Worm (Caenorhabditis elegans) whole organism, L4 larva: ENCODE data around the gene spig-5.

Experiments used
- R02D3.7 ChIP-seq: fragments of 150-350 bp; sonication (generic microtip); optimal IDR thresholded peaks from 3 replicates; lab custom pipeline; 2014; ENCODE audit warnings: missing biosample characterization, missing genetic modification characterization
- Y5F2A.4 ChIP-seq: fragments of 200-800 bp; sonication (Bioruptor generic); optimal IDR thresholded peaks from 2 replicates; lab custom pipeline; 2018; ENCODE audit warnings: mild to moderate bottlenecking, missing genetic modification characterization, missing compliant biosample characterization
- Y75B8A.6 ChIP-seq: fragments of 200-800 bp; sonication (Bioruptor generic); IDR thresholded peaks from 2 replicates; pipeline ENCODE4 v1.3.6; 2022; ENCODE audit warnings: missing genetic modification reagents, missing genetic modification characterization, missing compliant biosample characterization
- ZK546.5 ChIP-seq, 2 experiments: sonication (generic microtip); optimal IDR thresholded peaks; 2 replicates each; lab custom pipeline; 2017; ENCODE audit warnings: missing biosample characterization in 2 of 2, missing genetic modification characterization in 2 of 2
- aha-1 ChIP-seq: fragments of 150-350 bp; peaks from one replicate; lab custom pipeline; 2014; ENCODE audit warnings: missing biosample characterization, missing genetic modification characterization
- ceh-20 ChIP-seq: fragments of 200-800 bp; sonication (Bioruptor generic); IDR thresholded peaks from 2 replicates; pipeline ENCODE4 v1.3.6; 2022; ENCODE audit warnings: missing genetic modification reagents, missing genetic modification characterization, missing compliant biosample characterization
- daf-12 ChIP-seq: fragments of 150-350 bp; optimal IDR thresholded peaks from 2 replicates; lab custom pipeline; 2014; ENCODE audit warnings: missing biosample characterization, missing genetic modification reagents, missing genetic modification characterization
- daf-16 ChIP-seq, 3 experiments: sonication (generic microtip); optimal IDR thresholded peaks; 2 replicates each; lab custom pipeline; 2016 to 2017; ENCODE audit warnings: missing genetic modification characterization in 3 of 3, missing genetic modification reagents in 3 of 3, mild to moderate bottlenecking in 2 of 3, missing compliant biosample characterization in 2 of 3, missing biosample characterization in 1 of 3, moderate library complexity in 1 of 3
- daf-19 ChIP-seq: fragments of 200-800 bp; sonication (Bioruptor generic); conservative IDR thresholded peaks from 2 replicates; pipeline ENCODE4 v1.3.6; 2022; ENCODE audit warnings: missing genetic modification characterization, missing compliant biosample characterization
- dpl-1 ChIP-seq: fragments of 150-350 bp; optimal IDR thresholded peaks from 2 replicates; lab custom pipeline; 2014; ENCODE audit warnings: missing biosample characterization, missing genetic modification reagents, missing genetic modification characterization
- duxl-1 ChIP-seq: sonication (generic microtip); optimal IDR thresholded peaks from 2 replicates; lab custom pipeline; 2016; ENCODE audit warnings: mild to moderate bottlenecking, missing genetic modification characterization, moderate library complexity, missing compliant biosample characterization; ENCODE audit not compliant: poor library complexity
- dve-1 ChIP-seq: sonication (generic microtip); optimal IDR thresholded peaks from 2 replicates; lab custom pipeline; 2017; ENCODE audit warnings: antibody characterized with exemption, mild to moderate bottlenecking, missing genetic modification characterization, missing compliant biosample characterization; ENCODE audit not compliant: insufficient read depth
- hlh-11 ChIP-seq: fragments of 200-800 bp; sonication (Bioruptor generic); optimal IDR thresholded peaks from 2 replicates; lab custom pipeline; 2018; ENCODE audit warnings: mild to moderate bottlenecking, missing genetic modification characterization, missing compliant biosample characterization
- hlh-30 ChIP-seq: sonication (generic microtip); optimal IDR thresholded peaks from 2 replicates; lab custom pipeline; 2017; ENCODE audit warnings: antibody characterized with exemption, mild to moderate bottlenecking, missing genetic modification characterization, missing compliant biosample characterization; ENCODE audit not compliant: insufficient read depth
- lin-13 ChIP-seq: fragments of 150-350 bp; optimal IDR thresholded peaks from 2 replicates; lab custom pipeline; 2014; ENCODE audit warnings: missing biosample characterization, missing genetic modification reagents, missing genetic modification characterization
- lin-29 ChIP-seq: fragments of 200-800 bp; sonication (Bioruptor generic); IDR thresholded peaks from 2 replicates; pipeline ENCODE4 v1.3.6; 2022; ENCODE audit warnings: missing genetic modification reagents, missing genetic modification characterization, missing compliant biosample characterization
- lin-38 ChIP-seq: fragments of 200-800 bp; sonication (Bioruptor generic); IDR thresholded peaks from 2 replicates; pipeline ENCODE4 v1.3.6; 2022; ENCODE audit warnings: missing genetic modification reagents, missing genetic modification characterization, missing compliant biosample characterization
- lsy-2 ChIP-seq, 2 experiments: fragments of 150-350 bp in 1 of 2; sonication (generic microtip) in 1 of 2; optimal IDR thresholded peaks; 2 replicates each; lab custom pipeline; 2014 to 2017; ENCODE audit warnings: missing biosample characterization in 2 of 2, missing genetic modification characterization in 2 of 2
- madf-5 ChIP-seq, 2 experiments: fragments of 200-800 bp; sonication (Bioruptor generic); IDR thresholded peaks; 2 replicates each; pipeline ENCODE4 v1.3.6; 2022; ENCODE audit warnings: missing compliant biosample characterization in 2 of 2, missing genetic modification characterization in 2 of 2
- mep-1 ChIP-seq: fragments of 150-350 bp; sonication (generic microtip); optimal IDR thresholded peaks from 3 replicates; lab custom pipeline; 2014; ENCODE audit warnings: missing biosample characterization, missing genetic modification characterization
- mes-2 ChIP-seq: sonication (generic microtip); optimal IDR thresholded peaks from 2 replicates; lab custom pipeline; 2016; ENCODE audit warnings: missing genotype, mild to moderate bottlenecking, missing genetic modification characterization, missing compliant biosample characterization; ENCODE audit not compliant: poor library complexity, severe bottlenecking
- nhr-10 ChIP-seq: fragments of 150-350 bp; optimal IDR thresholded peaks from 2 replicates; lab custom pipeline; 2014; ENCODE audit warnings: missing biosample characterization, missing genetic modification characterization
- nhr-111 ChIP-seq: fragments of 200-800 bp; sonication (Bioruptor generic); optimal IDR thresholded peaks from 2 replicates; lab custom pipeline; 2018; ENCODE audit warnings: mild to moderate bottlenecking, missing genetic modification characterization, missing compliant biosample characterization
- nhr-25 ChIP-seq: sonication (generic microtip); optimal IDR thresholded peaks from 2 replicates; lab custom pipeline; 2017; ENCODE audit warnings: missing genetic modification characterization, mild to moderate bottlenecking, missing compliant biosample characterization, antibody characterized with exemption, moderate library complexity, borderline replicate concordance; ENCODE audit not compliant: insufficient read depth
- nhr-28 ChIP-seq: fragments of 150-350 bp; optimal IDR thresholded peaks from 2 replicates; lab custom pipeline; 2014; ENCODE audit warnings: missing biosample characterization, missing genetic modification characterization
- nhr-42 ChIP-seq: fragments of 200-800 bp; sonication (Bioruptor generic); IDR thresholded peaks from 2 replicates; pipeline ENCODE4 v1.3.6; 2022; ENCODE audit warnings: missing genetic modification characterization, missing compliant biosample characterization
- nhr-76 ChIP-seq: fragments of 150-350 bp; optimal IDR thresholded peaks from 2 replicates; lab custom pipeline; 2014; ENCODE audit warnings: missing biosample characterization, missing genetic modification characterization
- pha-4 ChIP-seq, 2 experiments: fragments of 150-350 bp in 1 of 2; fragments of 200-800 bp in 1 of 2; sonication (Bioruptor generic) in 1 of 2; IDR thresholded peaks in 1 of 2; optimal IDR thresholded peaks in 1 of 2; 2 replicates each; pipeline versions ENCODE4 v1.3.6 to Lab custom; 2014 to 2022; ENCODE audit warnings: missing genetic modification characterization in 2 of 2, missing genetic modification reagents in 2 of 2, missing biosample characterization in 1 of 2, missing compliant biosample characterization in 1 of 2
- rbr-2 ChIP-seq: sonication (generic microtip); optimal IDR thresholded peaks from 2 replicates; lab custom pipeline; 2016; ENCODE audit warnings: missing genotype, missing genetic modification characterization, missing compliant biosample characterization
- saeg-2 ChIP-seq: fragments of 200-800 bp; sonication (Bioruptor generic); IDR thresholded peaks from 2 replicates; pipeline ENCODE4 v1.3.6; 2022; ENCODE audit warnings: missing genetic modification reagents, missing genetic modification characterization, missing compliant biosample characterization
- set-16 ChIP-seq: fragments of 200-800 bp; sonication (Bioruptor generic); IDR thresholded peaks from 2 replicates; pipeline ENCODE4 v1.3.6; 2022; ENCODE audit warnings: missing genetic modification reagents, missing genetic modification characterization, missing compliant biosample characterization
- spr-1 ChIP-seq: sonication (generic microtip); optimal IDR thresholded peaks from 2 replicates; lab custom pipeline; 2016; ENCODE audit warnings: mild to moderate bottlenecking, missing genetic modification characterization, missing compliant biosample characterization
- tag-97 ChIP-seq: fragments of 200-800 bp; sonication (Bioruptor generic); IDR thresholded peaks from 2 replicates; pipeline ENCODE4 v1.3.6; 2022; ENCODE audit warnings: missing genetic modification characterization, missing compliant biosample characterization
- unc-39 ChIP-seq: sonication (generic microtip); optimal IDR thresholded peaks from 2 replicates; lab custom pipeline; 2017; ENCODE audit warnings: missing biosample characterization, missing genetic modification characterization
- zag-1 ChIP-seq: fragments of 150-350 bp; optimal IDR thresholded peaks from 2 replicates; lab custom pipeline; 2014; ENCODE audit warnings: missing biosample characterization, missing genetic modification characterization
- ztf-11 ChIP-seq: fragments of 150-350 bp; optimal IDR thresholded peaks from 2 replicates; lab custom pipeline; 2014; ENCODE audit warnings: missing biosample characterization, missing genetic modification characterization

Gene spig-5

ce11 chrV:14347234-14347826 lies 39.1 kb downstream of the spig-5 start, which contains the start of gene cept-2 (continued):
- no peak for TF ChIP-seq madf-5 (GFP tag; IDR thresholded peaks at IDR 0.05; lab: Robert Waterston, UW)
- no peak for TF ChIP-seq nhr-76 (tag; lab: Kevin White, UChicago)
- TF ChIP-seq Y75B8A.6 (GFP tag; lab: Robert Waterston, UW): no peak
- TF ChIP-seq nhr-42 (GFP tag; lab: Robert Waterston, UW): peak; percentile 85
- TF ChIP-seq duxl-1 (tag; lab: Kevin White, UChicago): peak; percentile 92
- TF ChIP-seq hlh-11 (tag; lab: Kevin White, UChicago): peak; percentile 85
- TF ChIP-seq unc-39 (tag; lab: Kevin White, UChicago): no peak
- peak; percentile 73 to 95 for TF ChIP-seq lsy-2 (tag; optimal IDR thresholded peaks at IDR 0.05; lab: Kevin White, UChicago)
- peak; percentile 15 for TF ChIP-seq nhr-25 (tag; lab: Kevin White, UChicago)
- TF ChIP-seq ztf-11 (tag; lab: Kevin White, UChicago): no peak
- TF ChIP-seq spr-1 (tag; lab: Kevin White, UChicago): peak; percentile 76
- TF ChIP-seq set-16 (GFP tag; lab: Robert Waterston, UW): no peak
- TF ChIP-seq daf-19 (GFP tag; lab: Robert Waterston, UW): peak; percentile 71; the same call in 1 of the 2 replicates
- no peak for TF ChIP-seq saeg-2 (GFP tag; lab: Robert Waterston, UW)
- TF ChIP-seq hlh-30 (tag; lab: Kevin White, UChicago): peak; percentile 80
- TF ChIP-seq rbr-2: peak; percentile 94
- TF ChIP-seq Y5F2A.4 (GFP tag; lab: Kevin White, UChicago): no peak
- no peak for TF ChIP-seq tag-97 (GFP tag; lab: Robert Waterston, UW)
- TF ChIP-seq nhr-111: no peak
- no peak for TF ChIP-seq daf-16 (GFP tag; optimal IDR thresholded peaks at IDR 0.05; lab: Kevin White, UChicago)
- TF ChIP-seq daf-16 (tag; optimal IDR thresholded peaks at IDR 0.05; lab: Kevin White, UChicago): peak; percentile 69
- TF ChIP-seq zag-1: no peak
- TF ChIP-seq dve-1: peak; percentile 97
- no peak for TF ChIP-seq R02D3.7 (tag; lab: Kevin White, UChicago)
- no peak for TF ChIP-seq nhr-10 (tag; lab: Kevin White, UChicago)
- 0 out of 2 replicates have a peak, but pooled peaks have one; percentile 18 for TF ChIP-seq lin-29
- TF ChIP-seq lin-38 (GFP tag; lab: Robert Waterston, UW): peak; percentile 99
- no peak for TF ChIP-seq daf-12 (tag; lab: Kevin White, UChicago)
- peak; percentile 89 for TF ChIP-seq dpl-1 (GFP tag; lab: Kevin White, UChicago)
- TF ChIP-seq pha-4 (GFP tag; IDR thresholded peaks at IDR 0.05; lab: Robert Waterston, UW): no peak; the same call in 1 of the 2 replicates
- TF ChIP-seq pha-4 (tag; optimal IDR thresholded peaks at IDR 0.05; lab: Kevin White, UChicago): no peak

DNA sequence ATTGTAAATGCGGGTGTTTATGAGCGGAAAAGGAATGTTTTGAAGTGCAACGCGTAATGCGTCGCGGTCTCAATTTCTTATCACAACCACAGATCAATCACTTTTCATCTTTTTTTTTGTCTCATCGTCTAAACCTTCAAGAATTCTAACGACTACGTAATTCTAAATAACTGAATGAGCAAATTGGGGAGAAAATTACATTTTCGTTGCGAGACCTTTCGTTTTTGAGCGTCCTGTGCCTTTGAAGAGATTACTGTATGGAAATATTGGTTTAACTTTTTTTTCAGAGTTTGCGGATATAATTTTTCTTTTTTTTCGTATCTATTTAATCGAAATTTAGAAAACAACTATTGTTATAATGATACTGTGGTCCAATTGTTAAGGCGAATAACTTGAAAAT lies 42.2 kb downstream of the spig-5 start:
- TF ChIP-seq dve-1: peak; percentile 6
- TF ChIP-seq ceh-20 (GFP tag; lab: Robert Waterston, UW): no peak
- no peak for TF ChIP-seq lin-29
- peak; percentile 9 for TF ChIP-seq mes-2 (tag; lab: Kevin White, UChicago)
- no peak for TF ChIP-seq mep-1 (tag; lab: Kevin White, UChicago)
- TF ChIP-seq nhr-28 (tag; lab: Kevin White, UChicago): peak; percentile 24
- no peak for TF ChIP-seq ZK546.5 (tag; optimal IDR thresholded peaks at IDR 0.05; lab: Kevin White, UChicago)
- TF ChIP-seq aha-1 (tag; lab: Kevin White, UChicago): no peak
- no peak for TF ChIP-seq daf-16 (GFP tag; optimal IDR thresholded peaks at IDR 0.05; lab: Kevin White, UChicago)
- peak; percentile 40 for TF ChIP-seq daf-16 (tag; optimal IDR thresholded peaks at IDR 0.05; lab: Kevin White, UChicago)
- peak; percentile 26 for TF ChIP-seq lin-13
